Worm (Caenorhabditis elegans) whole organism, L3 larva: ENCODE data around the gene M7.12.

Experiments
- R02D3.7 ChIP-seq: fragments of 150-350 bp; optimal IDR thresholded peaks from 2 replicates; lab custom pipeline; 2014; ENCODE audit warnings: missing biosample characterization, missing genetic modification characterization
- ZK546.5 ChIP-seq: sonication (generic microtip); optimal IDR thresholded peaks from 2 replicates; lab custom pipeline; 2017; ENCODE audit warnings: missing biosample characterization, missing genetic modification characterization
- aly-2 ChIP-seq: fragments of 150-350 bp; optimal IDR thresholded peaks from 2 replicates; lab custom pipeline; 2014; ENCODE audit warnings: missing biosample characterization, missing genetic modification characterization
- ama-1 ChIP-seq: fragments of 150-350 bp; optimal IDR thresholded peaks from 2 replicates; lab custom pipeline; 2018
- ceh-16 ChIP-seq: sonication (generic microtip); optimal IDR thresholded peaks from 2 replicates; lab custom pipeline; 2017; ENCODE audit warnings: missing biosample characterization, missing genetic modification characterization
- ceh-28 ChIP-seq: fragments of 150-350 bp; optimal IDR thresholded peaks from 2 replicates; lab custom pipeline; 2014; ENCODE audit warnings: missing biosample characterization, missing genetic modification reagents, missing genetic modification characterization
- ceh-82 ChIP-seq: fragments of 150-350 bp; optimal IDR thresholded peaks from 2 replicates; lab custom pipeline; 2014; ENCODE audit warnings: missing biosample characterization, missing genetic modification characterization
- ceh-9 ChIP-seq: sonication (generic microtip); optimal IDR thresholded peaks from 2 replicates; lab custom pipeline; 2018; ENCODE audit warnings: missing biosample characterization, missing genetic modification characterization
- daf-12 ChIP-seq: fragments of 150-350 bp; optimal IDR thresholded peaks from 2 replicates; lab custom pipeline; 2014; ENCODE audit warnings: missing biosample characterization, missing genetic modification reagents, missing genetic modification characterization
- egl-27 ChIP-seq: sonication (generic microtip); optimal IDR thresholded peaks from 4 replicates; lab custom pipeline; 2017; ENCODE audit warnings: missing biosample characterization, missing genetic modification reagents, missing genetic modification characterization
- egl-5 ChIP-seq: fragments of 150-350 bp; optimal IDR thresholded peaks from 2 replicates; lab custom pipeline; 2017; ENCODE audit warnings: missing biosample characterization, missing genetic modification reagents, missing genetic modification characterization, inconsistent platforms
- elt-2 ChIP-seq: sonication (generic microtip); optimal IDR thresholded peaks from 2 replicates; lab custom pipeline; 2016; ENCODE audit warnings: missing genetic modification reagents, mild to moderate bottlenecking, missing genetic modification characterization, missing compliant biosample characterization
- elt-3 ChIP-seq, 3 experiments: fragments of 150-350 bp in 1 of 3; sonication (generic microtip) in 2 of 3; optimal IDR thresholded peaks; 2 replicates in 2 of 3; 4 replicates in 1 of 3; lab custom pipeline; 2014 to 2017; ENCODE audit warnings: missing biosample characterization in 3 of 3, missing genetic modification characterization in 3 of 3
- eor-1 ChIP-seq, 2 experiments: fragments of 150-350 bp; optimal IDR thresholded peaks; 2 replicates each; lab custom pipeline; 2014 to 2018; ENCODE audit warnings: missing biosample characterization in 2 of 2, missing genetic modification characterization in 2 of 2
- fkh-10 ChIP-seq: sonication (generic microtip); optimal IDR thresholded peaks from 2 replicates; lab custom pipeline; 2017; ENCODE audit warnings: missing biosample characterization, missing genetic modification reagents, missing genetic modification characterization
- fkh-2 ChIP-seq: fragments of 150-350 bp; optimal IDR thresholded peaks from 2 replicates; lab custom pipeline; 2014; ENCODE audit warnings: missing biosample characterization, missing genetic modification reagents, missing genetic modification characterization
- fos-1 ChIP-seq: fragments of 150-350 bp; optimal IDR thresholded peaks from 2 replicates; lab custom pipeline; 2014; ENCODE audit warnings: missing biosample characterization, missing genetic modification characterization
- hmg-11 ChIP-seq: sonication (generic microtip); optimal IDR thresholded peaks from 2 replicates; lab custom pipeline; 2016; ENCODE audit warnings: missing genetic modification characterization, missing compliant biosample characterization
- jun-1 ChIP-seq: fragments of 150-350 bp; optimal IDR thresholded peaks from 2 replicates; lab custom pipeline; 2014; ENCODE audit warnings: missing biosample characterization, missing genetic modification reagents, missing genetic modification characterization
- lin-15B ChIP-seq: fragments of 150-350 bp; optimal IDR thresholded peaks from 2 replicates; lab custom pipeline; 2014; ENCODE audit warnings: missing biosample characterization, missing genetic modification characterization
- lsy-12 ChIP-seq: sonication (generic microtip); optimal IDR thresholded peaks from 2 replicates; lab custom pipeline; 2016; ENCODE audit warnings: mild to moderate bottlenecking, missing genetic modification characterization, missing compliant biosample characterization
- mdl-1 ChIP-seq: fragments of 150-350 bp; optimal IDR thresholded peaks from 2 replicates; lab custom pipeline; 2014; ENCODE audit warnings: missing biosample characterization, missing genetic modification characterization
- mml-1 ChIP-seq: fragments of 150-350 bp; sonication (generic microtip); optimal IDR thresholded peaks from 3 replicates; lab custom pipeline; 2014; ENCODE audit warnings: missing biosample characterization, missing genetic modification characterization
- nhr-11 ChIP-seq: fragments of 150-350 bp; optimal IDR thresholded peaks from 2 replicates; lab custom pipeline; 2014; ENCODE audit warnings: missing biosample characterization, missing genetic modification characterization
- nhr-12 ChIP-seq: fragments of 150-350 bp; optimal IDR thresholded peaks from 2 replicates; lab custom pipeline; 2014; ENCODE audit warnings: missing biosample characterization, missing genetic modification characterization
- nhr-23 ChIP-seq: fragments of 150-350 bp; optimal IDR thresholded peaks from 2 replicates; lab custom pipeline; 2014; ENCODE audit warnings: missing biosample characterization, missing genetic modification reagents, missing genetic modification characterization
- nhr-237 ChIP-seq: fragments of 150-350 bp; optimal IDR thresholded peaks from 2 replicates; lab custom pipeline; 2014; ENCODE audit warnings: missing biosample characterization, missing genetic modification characterization
- nhr-25 ChIP-seq: sonication (generic microtip); optimal IDR thresholded peaks from 2 replicates; lab custom pipeline; 2017; ENCODE audit warnings: missing biosample characterization, missing genetic modification characterization
- nhr-28 ChIP-seq: fragments of 150-350 bp; optimal IDR thresholded peaks from 2 replicates; lab custom pipeline; 2014; ENCODE audit warnings: missing biosample characterization, missing genetic modification characterization
- nhr-43 ChIP-seq: sonication (generic microtip); optimal IDR thresholded peaks from 2 replicates; lab custom pipeline; 2016; ENCODE audit warnings: mild to moderate bottlenecking, missing genetic modification characterization, missing compliant biosample characterization; ENCODE audit not compliant: poor library complexity, severe bottlenecking
- nhr-76 ChIP-seq: fragments of 150-350 bp; sonication (generic microtip); optimal IDR thresholded peaks from 5 replicates; lab custom pipeline; 2014; ENCODE audit warnings: missing biosample characterization, missing genetic modification characterization
- nhr-77 ChIP-seq: fragments of 150-350 bp; optimal IDR thresholded peaks from 2 replicates; lab custom pipeline; 2014; ENCODE audit warnings: missing biosample characterization, missing genetic modification characterization
- pha-4 ChIP-seq: fragments of 150-350 bp; optimal IDR thresholded peaks from 2 replicates; lab custom pipeline; 2014; ENCODE audit warnings: missing biosample characterization, missing genetic modification reagents, missing genetic modification characterization
- pqm-1 ChIP-seq: fragments of 150-350 bp; optimal IDR thresholded peaks from 2 replicates; lab custom pipeline; 2017; ENCODE audit warnings: missing biosample characterization, missing genetic modification characterization, inconsistent platforms
- sea-2 ChIP-seq: fragments of 150-350 bp; sonication (generic microtip); optimal IDR thresholded peaks from 4 replicates; lab custom pipeline; 2014; ENCODE audit warnings: missing biosample characterization, missing genetic modification reagents, missing genetic modification characterization
- skn-1 ChIP-seq: fragments of 150-350 bp; optimal IDR thresholded peaks from 2 replicates; lab custom pipeline; 2014; ENCODE audit warnings: missing biosample characterization, missing genetic modification characterization
- snpc-4 ChIP-seq: fragments of 150-350 bp; optimal IDR thresholded peaks from 2 replicates; lab custom pipeline; 2014; ENCODE audit warnings: missing biosample characterization, missing genetic modification characterization
- tbx-2 ChIP-seq: sonication (generic microtip); optimal IDR thresholded peaks from 2 replicates; lab custom pipeline; 2016; ENCODE audit warnings: mild to moderate bottlenecking, missing genetic modification characterization, missing compliant biosample characterization
- unc-39 ChIP-seq: sonication (generic microtip); optimal IDR thresholded peaks from 4 replicates; lab custom pipeline; 2017; ENCODE audit warnings: missing biosample characterization, missing genetic modification characterization
- unc-62 ChIP-seq: fragments of 150-350 bp; sonication (generic microtip); optimal IDR thresholded peaks from 4 replicates; lab custom pipeline; 2014; ENCODE audit warnings: missing biosample characterization, missing genetic modification reagents, missing genetic modification characterization
- zag-1 ChIP-seq: fragments of 150-350 bp; optimal IDR thresholded peaks from 2 replicates; lab custom pipeline; 2014; ENCODE audit warnings: missing biosample characterization, missing genetic modification characterization
- ztf-11 ChIP-seq: fragments of 150-350 bp; optimal IDR thresholded peaks from 2 replicates; lab custom pipeline; 2014; ENCODE audit warnings: missing biosample characterization, missing genetic modification characterization
- ztf-4 ChIP-seq: fragments of 150-350 bp; optimal IDR thresholded peaks from 2 replicates; lab custom pipeline; 2014; ENCODE audit warnings: missing biosample characterization, missing genetic modification characterization

M7.12 gene

DNA sequence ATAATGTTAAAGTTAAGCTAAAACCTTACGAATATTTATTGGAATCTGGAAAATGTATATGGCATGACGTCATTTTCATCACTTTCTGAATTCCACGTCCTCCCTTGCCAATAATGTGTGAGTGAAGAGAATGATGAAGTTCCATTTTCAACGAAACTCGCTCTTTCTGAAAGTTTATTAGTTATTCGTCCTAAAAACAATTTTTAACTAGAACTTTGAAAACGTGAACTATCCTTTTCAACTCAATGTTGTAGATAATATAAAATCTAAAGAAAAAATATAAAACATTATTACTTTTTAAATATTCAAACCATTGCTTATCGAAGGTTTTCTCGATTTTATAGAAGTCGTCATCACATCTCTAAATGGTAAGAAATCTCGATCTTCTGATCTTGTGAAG lies 8.3 kb downstream of the M7.12 start, which contains the start of gene M7.7:
Gene M7.7 (plus strand): TSS at position 301 of the 400 bp plus-strand sequence.
- TF ChIP-seq fkh-2 (tag; lab: Kevin White, UChicago) (no peak), snpc-4 (tag; lab: Kevin White, UChicago) (no peak), fkh-10 (GFP tag; lab: Kevin White, UChicago) (no peak), nhr-77 (tag; lab: Kevin White, UChicago) (no peak), hmg-11 (tag; lab: Kevin White, UChicago) (no peak), ztf-11 (tag; lab: Kevin White, UChicago) (no peak), pqm-1 (tag; lab: Kevin White, UChicago) (no peak), ama-1 (lab: Kevin White, UChicago) (no peak), elt-3 (tag; optimal IDR thresholded peaks at IDR 0.05; lab: Kevin White, UChicago) (no peak), ceh-82 (no peak), mdl-1 (tag; lab: Kevin White, UChicago) (no peak), aly-2 (tag; lab: Kevin White, UChicago) (no peak), nhr-12 (no peak), ztf-4 (no peak), skn-1 (tag; lab: Kevin White, UChicago) (no peak), unc-62 (GFP tag; lab: Kevin White, UChicago) (no peak), pha-4 (tag; lab: Kevin White, UChicago) (no peak)

DNA sequence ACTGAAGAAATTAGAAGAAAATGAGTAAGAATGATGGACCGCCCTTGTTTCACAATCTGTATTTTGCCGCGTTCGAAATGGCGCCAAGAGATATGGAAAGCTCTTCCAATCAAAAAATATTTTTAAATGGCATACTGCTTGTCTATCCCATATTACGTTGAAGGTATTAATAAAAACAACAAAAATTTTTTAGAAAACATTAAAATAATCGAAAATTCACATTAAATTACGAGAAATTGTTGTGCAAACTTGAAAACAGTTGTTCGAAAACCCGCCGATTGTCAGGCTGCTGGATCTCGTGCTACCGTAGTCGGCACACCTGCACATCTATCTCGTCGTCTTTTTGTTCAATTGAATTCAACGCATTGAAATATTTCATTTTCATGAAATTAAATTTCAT lies 14.2 kb downstream of the M7.12 start, which contains the start of gene klc-1:
Gene klc-1 (plus strand): TSS at position 127 of the 400 bp plus-strand sequence.
- TF ChIP-seq egl-5 (tag; lab: Kevin White, UChicago) (no peak), daf-12 (tag; lab: Kevin White, UChicago) (no peak), ztf-11 (tag; lab: Kevin White, UChicago) (no peak), nhr-43 (no peak), nhr-77 (tag; lab: Kevin White, UChicago) (no peak), mdl-1 (tag; lab: Kevin White, UChicago) (no peak), unc-39 (tag; lab: Kevin White, UChicago) (no peak), skn-1 (tag; lab: Kevin White, UChicago) (no peak), ceh-9 (tag; lab: Kevin White, UChicago) (no peak), mml-1 (no peak), nhr-23 (tag; lab: Kevin White, UChicago) (no peak), lsy-12 (tag; lab: Kevin White, UChicago) (no peak), jun-1 (tag; lab: Kevin White, UChicago) (no peak), eor-1 (tag; optimal IDR thresholded peaks at IDR 0.05; lab: Kevin White, UChicago) (no peak), pqm-1 (tag; lab: Kevin White, UChicago) (no peak), fkh-2 (tag; lab: Kevin White, UChicago) (no peak), zag-1 (tag; lab: Kevin White, UChicago) (no peak), nhr-237 (no peak), ZK546.5 (tag; lab: Kevin White, UChicago) (no peak)
- TF ChIP-seq, all 47 proteins: peak for 0

DNA sequence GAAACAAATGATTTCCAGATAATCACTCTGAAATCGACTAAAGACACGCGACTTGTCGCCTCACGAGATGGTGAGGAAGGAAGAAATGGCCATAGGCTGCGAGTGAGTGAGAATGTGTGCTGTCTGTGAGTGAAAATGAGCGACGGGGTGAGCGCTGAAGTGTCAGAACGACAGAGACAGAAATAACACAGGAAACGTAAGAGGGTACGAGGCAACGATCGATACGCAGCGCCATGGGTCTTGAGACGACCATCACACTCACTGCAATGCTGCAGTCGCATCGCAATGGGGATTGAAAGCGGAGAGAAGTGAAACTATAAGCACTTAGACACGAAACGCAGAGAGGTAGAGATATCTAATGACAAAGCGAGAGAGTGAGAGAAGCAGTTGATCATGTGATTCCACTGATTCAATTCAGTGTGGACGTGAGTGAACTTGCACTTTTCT lies 15.0 kb downstream of the M7.12 start:
- TF ChIP-seq ceh-28 (tag; lab: Kevin White, UChicago) (peak; percentile 96), elt-3 (tag; optimal IDR thresholded peaks at IDR 0.05; lab: Kevin White, UChicago) (peak in 1 of 3 experiments; percentile 1), ceh-82 (peak; percentile 22), mdl-1 (tag; lab: Kevin White, UChicago) (peak; percentile 13), ceh-16 (tag; lab: Kevin White, UChicago) (no peak), aly-2 (tag; lab: Kevin White, UChicago) (no peak), R02D3.7 (tag; lab: Kevin White, UChicago) (peak; percentile 74), fos-1 (tag; lab: Kevin White, UChicago) (no peak), lsy-12 (tag; lab: Kevin White, UChicago) (peak; percentile 88), elt-2 (tag; lab: Kevin White, UChicago) (peak; percentile 80), nhr-76 (tag; lab: Kevin White, UChicago) (peak; percentile 54), zag-1 (tag; lab: Kevin White, UChicago) (peak; percentile 91), fkh-10 (GFP tag; lab: Kevin White, UChicago) (peak; percentile 49), unc-62 (GFP tag; lab: Kevin White, UChicago) (peak; percentile 90), hmg-11 (tag; lab: Kevin White, UChicago) (peak; percentile 99), ceh-9 (tag; lab: Kevin White, UChicago) (no peak), snpc-4 (tag; lab: Kevin White, UChicago) (peak; percentile 55), nhr-25 (tag; lab: Kevin White, UChicago) (peak; percentile 96), ztf-11 (tag; lab: Kevin White, UChicago) (no peak), sea-2 (peak; percentile 21), nhr-11 (tag; lab: Kevin White, UChicago) (peak; percentile 83), mml-1 (no peak), nhr-12 (no peak), skn-1 (tag; lab: Kevin White, UChicago) (peak; percentile 80), ZK546.5 (tag; lab: Kevin White, UChicago) (peak; percentile 16), nhr-28 (no peak), ama-1 (lab: Kevin White, UChicago) (peak; percentile 89), nhr-77 (tag; lab: Kevin White, UChicago) (peak; percentile 16), pha-4 (tag; lab: Kevin White, UChicago) (peak; percentile 88), egl-5 (tag; lab: Kevin White, UChicago) (peak; percentile 96), egl-27 (tag; lab: Kevin White, UChicago) (peak; percentile 91), pqm-1 (tag; lab: Kevin White, UChicago) (peak; percentile 41), unc-39 (tag; lab: Kevin White, UChicago) (no peak), ztf-4 (peak; percentile 20), fkh-2 (tag; lab: Kevin White, UChicago) (peak; percentile 37), nhr-237 (no peak), daf-12 (tag; lab: Kevin White, UChicago) (no peak), lin-15B (tag; lab: Kevin White, UChicago) (peak; percentile 83), tbx-2 (tag; lab: Kevin White, UChicago) (peak; percentile 86), nhr-43 (peak; percentile 86), jun-1 (tag; lab: Kevin White, UChicago) (peak; percentile 92)
